Worm (Caenorhabditis elegans): ENCODE data around the gene B0462.4.

ce11 chrV:18362402-18362801 is 31.4 kb upstream of the B0462.4 start, which contains the start of gene C08E8.1:
- TF ChIP-seq aha-1 (tag) (no peak), nhr-41 (GFP tag; IDR thresholded peaks at IDR 0.05) (no peak), pqm-1 (tag; optimal IDR thresholded peaks at IDR 0.05) (no peak), R02D3.7 (tag; optimal IDR thresholded peaks at IDR 0.05) (no peak), daf-12 (tag; optimal IDR thresholded peaks at IDR 0.05) (no peak), madf-9 (GFP tag; conservative IDR thresholded peaks at IDR 0.05) (no peak), aly-2 (tag; optimal IDR thresholded peaks at IDR 0.05) (no peak)
